Worm (Caenorhabditis elegans) whole organism, L1 larva: ENCODE data around the gene fbxa-19.

Source experiments
- C34B4.2 ChIP-seq: sonication (generic microtip); optimal IDR thresholded peaks from 2 replicates; lab custom pipeline; 2017; ENCODE audit warnings: mild to moderate bottlenecking, missing genetic modification characterization, missing compliant biosample characterization
- aha-1 ChIP-seq: fragments of 150-350 bp; optimal IDR thresholded peaks from 2 replicates; lab custom pipeline; 2014; ENCODE audit warnings: missing biosample characterization, missing genetic modification characterization
- alr-1 ChIP-seq: fragments of 200-800 bp; sonication (Bioruptor generic); optimal IDR thresholded peaks from 2 replicates; lab custom pipeline; 2018; ENCODE audit warnings: borderline replicate concordance, mild to moderate bottlenecking, missing genetic modification characterization, missing compliant biosample characterization
- aly-2 ChIP-seq: fragments of 150-350 bp; optimal IDR thresholded peaks from 2 replicates; lab custom pipeline; 2014; ENCODE audit warnings: missing biosample characterization, missing genetic modification characterization
- ceh-88 ChIP-seq: fragments of 200-800 bp; sonication (Bioruptor generic); IDR thresholded peaks from 2 replicates; pipeline ENCODE4 v1.3.6; 2022; ENCODE audit warnings: missing genetic modification characterization, missing compliant biosample characterization
- dsc-1 ChIP-seq: sonication (generic microtip); optimal IDR thresholded peaks from 2 replicates; lab custom pipeline; 2016; ENCODE audit warnings: mild to moderate bottlenecking, missing genetic modification characterization, missing compliant biosample characterization
- lin-35 ChIP-seq, 2 experiments: fragments of 150-350 bp; optimal IDR thresholded peaks; 2 replicates each; lab custom pipeline; 2014; ENCODE audit warnings: missing biosample characterization in 2 of 2, missing genetic modification characterization in 2 of 2, missing genetic modification reagents in 2 of 2
- nhr-11 ChIP-seq: fragments of 150-350 bp; optimal IDR thresholded peaks from 2 replicates; lab custom pipeline; 2014; ENCODE audit warnings: missing biosample characterization, missing genetic modification characterization
- nhr-237 ChIP-seq: fragments of 150-350 bp; optimal IDR thresholded peaks from 2 replicates; lab custom pipeline; 2014; ENCODE audit warnings: missing biosample characterization, missing genetic modification characterization
- unc-62 ChIP-seq: fragments of 150-350 bp; optimal IDR thresholded peaks from 2 replicates; lab custom pipeline; 2014; ENCODE audit warnings: missing biosample characterization, missing genetic modification reagents, missing genetic modification characterization
- ztf-11 ChIP-seq, 2 experiments: sonication (generic microtip); optimal IDR thresholded peaks; 2 replicates each; lab custom pipeline; 2016 to 2017; ENCODE audit warnings: missing genetic modification characterization in 2 of 2, missing biosample characterization in 1 of 2, missing compliant biosample characterization in 1 of 2
- ztf-4 ChIP-seq: fragments of 150-350 bp; optimal IDR thresholded peaks from 2 replicates; lab custom pipeline; 2014; ENCODE audit warnings: missing biosample characterization, missing genetic modification characterization

- no peak for TF ChIP-seq unc-62 (GFP tag; lab: Kevin White, UChicago)
- TF ChIP-seq nhr-11 (tag; lab: Kevin White, UChicago): no peak
- TF ChIP-seq aly-2 (tag; lab: Kevin White, UChicago): no peak
- TF ChIP-seq ceh-88 (GFP tag; lab: Robert Waterston, UW): no peak
- TF ChIP-seq aha-1 (tag; lab: Kevin White, UChicago): no peak
- TF ChIP-seq lin-35 (GFP tag; optimal IDR thresholded peaks at IDR 0.05; lab: Kevin White, UChicago): no peak
- TF ChIP-seq C34B4.2: no peak
- no peak for TF ChIP-seq dsc-1 (tag; lab: Kevin White, UChicago)
- TF ChIP-seq ztf-4 (tag; lab: Kevin White, UChicago): no peak
- no peak for TF ChIP-seq alr-1 (tag; lab: Kevin White, UChicago)
- no peak for TF ChIP-seq ztf-11 (tag; optimal IDR thresholded peaks at IDR 0.05; lab: Kevin White, UChicago)
- TF ChIP-seq nhr-237 (tag; lab: Kevin White, UChicago): no peak
These were observed 34.1 kb downstream of the fbxa-19 start, which contains the start of gene fbxa-25 for ce11 chrIII:1349313-1349712.
